Fruit fly (Drosophila melanogaster) whole organism, embryonic: ENCODE measurements around the gene NT1.

Source experiments
- CG10431 ChIP-seq: fragments of 200-800 bp; sonication (Bioruptor generic); optimal IDR thresholded peaks from 3 replicates; lab custom pipeline; 2018; ENCODE audit warnings: missing biosample characterization, mild to moderate bottlenecking, missing genetic modification characterization
- CG10462 ChIP-seq: fragments of 200-800 bp; sonication (Bioruptor generic); optimal IDR thresholded peaks from 2 replicates; lab custom pipeline; 2016; ENCODE audit warnings: missing biosample characterization, missing genetic modification characterization
- CG13287 ChIP-seq: fragments of 200-800 bp; sonication (Bioruptor generic); IDR thresholded peaks from 2 replicates; pipeline ENCODE4 v1.3.6; 2022; ENCODE audit warnings: missing biosample characterization, missing genetic modification characterization; ENCODE audit not compliant: partially characterized antibody
- CG16779 ChIP-seq: fragments of 200-800 bp; sonication (Bioruptor generic); IDR thresholded peaks from 2 replicates; pipeline ENCODE4 v1.3.6; 2022; ENCODE audit warnings: missing biosample characterization, missing genetic modification characterization
- CG17612 ChIP-seq: fragments of 200-800 bp; sonication (Bioruptor generic); IDR thresholded peaks from 2 replicates; pipeline ENCODE4 v1.3.6; 2022; ENCODE audit warnings: missing biosample characterization, missing genetic modification characterization
- CG17829 ChIP-seq: fragments of 200-800 bp; optimal IDR thresholded peaks from 2 replicates; lab custom pipeline; 2019; ENCODE audit warnings: missing biosample characterization, mild to moderate bottlenecking, missing genetic modification characterization, moderate library complexity
- CG32772 ChIP-seq: fragments of 200-800 bp; sonication (Bioruptor generic); IDR thresholded peaks from 2 replicates; pipeline ENCODE4 v1.3.6; 2022; ENCODE audit warnings: missing biosample characterization, missing genetic modification characterization
- CG3281 ChIP-seq: fragments of 200-800 bp; sonication (Bioruptor generic); optimal IDR thresholded peaks from 3 replicates; lab custom pipeline; 2017; ENCODE audit warnings: missing biosample characterization, mild to moderate bottlenecking, missing genetic modification characterization
- CG33213 ChIP-seq: fragments of 200-800 bp; sonication (Bioruptor generic); optimal IDR thresholded peaks from 3 replicates; lab custom pipeline; 2016; ENCODE audit warnings: missing biosample characterization, missing genetic modification characterization
- CG3847 ChIP-seq: fragments of 200-800 bp; sonication (Bioruptor generic); IDR thresholded peaks from 2 replicates; pipeline ENCODE4 v1.3.6; 2022; ENCODE audit warnings: missing biosample characterization, missing genetic modification characterization
- CG4282 ChIP-seq: fragments of 200-800 bp; sonication (Bioruptor generic); optimal IDR thresholded peaks from 2 replicates; lab custom pipeline; 2016; ENCODE audit warnings: missing biosample characterization, missing genetic modification characterization
- CG5953 ChIP-seq: fragments of 200-800 bp; sonication (Bioruptor generic); IDR thresholded peaks from 2 replicates; pipeline ENCODE4 v1.3.6; 2022; ENCODE audit warnings: missing biosample characterization, missing genetic modification characterization
- CG7271 ChIP-seq: fragments of 200-800 bp; sonication (Bioruptor generic); optimal IDR thresholded peaks from 2 replicates; lab custom pipeline; 2018; ENCODE audit warnings: missing biosample characterization, mild to moderate bottlenecking, missing genetic modification characterization, moderate library complexity
- CG7839 ChIP-seq: fragments of 200-800 bp; sonication (Bioruptor generic); optimal IDR thresholded peaks from 3 replicates; lab custom pipeline; 2018; ENCODE audit warnings: missing biosample characterization, mild to moderate bottlenecking, missing genetic modification characterization, moderate library complexity
- CG9797 ChIP-seq: fragments of 200-800 bp; sonication (Bioruptor generic); optimal IDR thresholded peaks from 3 replicates; lab custom pipeline; 2018; ENCODE audit warnings: missing biosample characterization, mild to moderate bottlenecking, missing genetic modification characterization
- Dad ChIP-seq: fragments of 200-800 bp; sonication (Bioruptor generic); optimal IDR thresholded peaks from 3 replicates; lab custom pipeline; 2016; ENCODE audit warnings: missing biosample characterization, missing genetic modification characterization
- Dbx ChIP-seq: fragments of 200-800 bp; sonication (Bioruptor generic); IDR thresholded peaks from 3 replicates; pipeline ENCODE4 v1.3.6; 2022; ENCODE audit warnings: missing biosample characterization, missing genetic modification characterization
- Dek ChIP-seq: fragments of 200-800 bp; sonication (Bioruptor generic); optimal IDR thresholded peaks from 3 replicates; lab custom pipeline; 2019; ENCODE audit warnings: missing biosample characterization, mild to moderate bottlenecking, missing genetic modification characterization, moderate library complexity
- Ets65A ChIP-seq: fragments of 200-800 bp; sonication (Bioruptor generic); peaks from one replicate; lab custom pipeline; 2016; ENCODE audit warnings: missing biosample characterization, missing genetic modification characterization
- Ets97D ChIP-seq: fragments of 200-800 bp; sonication (Bioruptor generic); optimal IDR thresholded peaks from 3 replicates; lab custom pipeline; 2016; ENCODE audit warnings: missing biosample characterization, missing genetic modification characterization
- HmgZ ChIP-seq: fragments of 200-800 bp; sonication (Bioruptor generic); optimal IDR thresholded peaks from 2 replicates; lab custom pipeline; 2018; ENCODE audit warnings: missing biosample characterization, mild to moderate bottlenecking, missing genetic modification characterization
- Hmx ChIP-seq: fragments of 200-800 bp; sonication (Bioruptor generic); optimal IDR thresholded peaks from 2 replicates; lab custom pipeline; 2016; ENCODE audit warnings: missing biosample characterization, missing genetic modification characterization
- NK7.1 ChIP-seq: fragments of 200-800 bp; sonication (Bioruptor generic); optimal IDR thresholded peaks from 3 replicates; lab custom pipeline; 2016; ENCODE audit warnings: missing biosample characterization, missing genetic modification characterization
- Nf-YC ChIP-seq: fragments of 200-800 bp; optimal IDR thresholded peaks from 3 replicates; lab custom pipeline; 2019; ENCODE audit warnings: missing biosample characterization, mild to moderate bottlenecking, missing genetic modification characterization, moderate library complexity
- Side ChIP-seq: fragments of 200-800 bp; sonication (Bioruptor generic); optimal IDR thresholded peaks from 2 replicates; lab custom pipeline; 2016; ENCODE audit warnings: missing biosample characterization, missing genetic modification characterization
- Stat92E ChIP-seq, 3 experiments: fragments of >200 bp in 2 of 3; fragments of 200-800 bp in 1 of 3; sonication (Bioruptor generic) in 1 of 3; optimal IDR thresholded peaks; 2 replicates each; lab custom pipeline; 2017 to 2019; ENCODE audit warnings: missing biosample characterization in 3 of 3, missing genetic modification characterization in 3 of 3, mild to moderate bottlenecking in 1 of 3, moderate library complexity in 1 of 3
- Tbp ChIP-seq: fragments of >200 bp; optimal IDR thresholded peaks from 2 replicates; lab custom pipeline; 2018; ENCODE audit warnings: missing biosample characterization, missing genetic modification characterization
- ac ChIP-seq: fragments of 200-800 bp; sonication (Bioruptor generic); optimal IDR thresholded peaks from 3 replicates; lab custom pipeline; 2017; ENCODE audit warnings: missing biosample characterization, mild to moderate bottlenecking, missing genetic modification characterization
- bowl ChIP-seq: fragments of 200-800 bp; sonication (Bioruptor generic); IDR thresholded peaks from 2 replicates; pipeline ENCODE4 v1.3.6; 2022; ENCODE audit warnings: missing biosample characterization, missing genetic modification characterization
- cato ChIP-seq: fragments of 200-800 bp; sonication (Bioruptor generic); optimal IDR thresholded peaks from 2 replicates; lab custom pipeline; 2016; ENCODE audit warnings: missing biosample characterization, missing genetic modification characterization, borderline replicate concordance
- chn ChIP-seq: fragments of 200-800 bp; sonication (Bioruptor generic); optimal IDR thresholded peaks from 2 replicates; lab custom pipeline; 2016; ENCODE audit warnings: missing biosample characterization, missing genetic modification characterization
- danr ChIP-seq: fragments of 200-800 bp; sonication (Bioruptor generic); IDR thresholded peaks from 2 replicates; pipeline ENCODE4 v1.3.6; 2022; ENCODE audit warnings: missing biosample characterization, missing genetic modification characterization
- dimm ChIP-seq: fragments of 200-800 bp; sonication (Bioruptor generic); IDR thresholded peaks from 2 replicates; pipeline ENCODE4 v1.3.6; 2022; ENCODE audit warnings: missing biosample characterization, missing genetic modification characterization
- dysf ChIP-seq: fragments of 200-800 bp; sonication (Bioruptor generic); IDR thresholded peaks from 3 replicates; pipeline ENCODE4 v1.3.6; 2022; ENCODE audit warnings: missing biosample characterization, missing genetic modification characterization
- en ChIP-seq: fragments of 200-800 bp; sonication (Bioruptor generic); optimal IDR thresholded peaks from 2 replicates; lab custom pipeline; 2016; ENCODE audit warnings: missing biosample characterization, missing genetic modification characterization
- fd102C ChIP-seq: fragments of 200-800 bp; sonication (Bioruptor generic); optimal IDR thresholded peaks from 2 replicates; lab custom pipeline; 2018; ENCODE audit warnings: missing biosample characterization, mild to moderate bottlenecking, missing genetic modification characterization, moderate library complexity
- fd96Cb ChIP-seq: fragments of 200-800 bp; sonication (Bioruptor generic); optimal IDR thresholded peaks from 2 replicates; lab custom pipeline; 2018; ENCODE audit warnings: missing biosample characterization, mild to moderate bottlenecking, missing genetic modification characterization, moderate library complexity
- gce ChIP-seq: fragments of 200-800 bp; sonication (Bioruptor generic); IDR thresholded peaks from 3 replicates; pipeline ENCODE4 v1.3.6; 2022; ENCODE audit warnings: missing biosample characterization, missing genetic modification characterization
- gt ChIP-seq: fragments of 200-800 bp; sonication (Bioruptor generic); IDR thresholded peaks from 2 replicates; pipeline ENCODE4 v1.3.6; 2022; ENCODE audit warnings: missing biosample characterization, missing genetic modification characterization
- ind ChIP-seq: fragments of 200-800 bp; sonication (Bioruptor generic); optimal IDR thresholded peaks from 3 replicates; lab custom pipeline; 2016; ENCODE audit warnings: missing biosample characterization, missing genetic modification characterization
- insv ChIP-seq, 2 experiments: fragments of 200-800 bp; sonication (Bioruptor generic); optimal IDR thresholded peaks; 3 replicates each; lab custom pipeline; 2016 to 2018; ENCODE audit warnings: missing biosample characterization in 2 of 2, missing genetic modification characterization in 2 of 2
- jigr1 ChIP-seq: fragments of 200-800 bp; sonication (Bioruptor generic); IDR thresholded peaks from 3 replicates; pipeline ENCODE4 v1.3.6; 2022; ENCODE audit warnings: missing biosample characterization, missing genetic modification characterization
- mld ChIP-seq: fragments of 200-800 bp; sonication (Bioruptor generic); IDR thresholded peaks from 3 replicates; pipeline ENCODE4 v1.3.6; 2022; ENCODE audit warnings: missing biosample characterization, missing genetic modification characterization; ENCODE audit not compliant: partially characterized antibody
- org-1 ChIP-seq: fragments of 200-800 bp; sonication (Bioruptor generic); optimal IDR thresholded peaks from 2 replicates; lab custom pipeline; 2017; ENCODE audit warnings: missing biosample characterization, missing genetic modification characterization
- pb ChIP-seq: fragments of 200-800 bp; sonication (Bioruptor generic); optimal IDR thresholded peaks from 3 replicates; lab custom pipeline; 2016; ENCODE audit warnings: missing biosample characterization, missing genetic modification characterization
- psq ChIP-seq: fragments of 200-800 bp; sonication (Bioruptor generic); optimal IDR thresholded peaks from 2 replicates; lab custom pipeline; 2017; ENCODE audit warnings: missing biosample characterization, missing genetic modification characterization
- sc ChIP-seq, 3 experiments: fragments of >200 bp in 2 of 3; fragments of 200-800 bp in 1 of 3; sonication (Bioruptor generic) in 1 of 3; optimal IDR thresholded peaks; 2 replicates in 2 of 3; 3 replicates in 1 of 3; lab custom pipeline; 2017; ENCODE audit warnings: mild to moderate bottlenecking in 1 of 3, missing biosample characterization in 1 of 3, missing genetic modification characterization in 1 of 3, missing genetic modification reagents in 1 of 3
- scrt ChIP-seq: fragments of 200-800 bp; sonication (Bioruptor generic); optimal IDR thresholded peaks from 2 replicates; lab custom pipeline; 2018; ENCODE audit warnings: missing biosample characterization, mild to moderate bottlenecking, missing genetic modification characterization, moderate library complexity
- sim ChIP-seq: fragments of 200-800 bp; sonication (Bioruptor generic); IDR thresholded peaks from 2 replicates; pipeline ENCODE4 v1.3.6; 2022; ENCODE audit warnings: missing biosample characterization, missing genetic modification characterization
- unc-4 ChIP-seq: fragments of 200-800 bp; sonication (Bioruptor generic); IDR thresholded peaks from 2 replicates; pipeline ENCODE4 v1.3.6; 2022; ENCODE audit warnings: missing biosample characterization, missing genetic modification characterization; ENCODE audit not compliant: partially characterized antibody

Gene NT1

DNA sequence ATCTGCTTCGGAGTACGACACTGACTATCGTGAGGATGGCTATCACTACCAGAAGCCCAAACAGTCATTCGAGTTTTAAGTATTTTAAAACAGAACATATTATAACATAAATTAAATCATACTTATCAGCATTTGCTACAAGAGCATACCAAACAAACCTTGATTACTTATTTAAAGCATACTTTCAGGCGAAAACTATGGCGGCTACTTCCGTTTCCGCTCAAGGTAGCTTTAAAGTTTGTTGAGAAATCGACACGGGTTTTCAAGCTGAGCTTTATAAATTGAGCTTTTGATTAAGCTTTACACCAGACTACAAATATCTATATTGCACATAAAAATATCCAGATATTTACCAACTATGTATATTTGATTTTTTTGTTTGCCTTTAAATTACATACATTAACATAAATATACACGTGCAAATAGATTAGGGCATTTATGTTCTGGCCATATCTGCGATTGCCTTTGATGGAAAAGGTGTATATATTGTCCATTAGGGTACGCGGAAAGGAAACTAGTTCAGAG, 33.2 kb downstream of the NT1 start (continued):
- peak; percentile 94 for TF ChIP-seq CG3281 (GFP tag; lab: Kevin White, UChicago)
- no peak for TF ChIP-seq CG17612 (GFP tag; lab: Robert Waterston, UW)
- TF ChIP-seq cato (GFP tag; lab: Kevin White, UChicago), result peak; percentile 56
- peak; percentile 35; the same call in 1 of the 3 replicates for TF ChIP-seq dysf (GFP tag; lab: Robert Waterston, UW)
- no peak for TF ChIP-seq gt (GFP tag; lab: Robert Waterston, UW)
- peak; percentile 84 for TF ChIP-seq CG10431
- no peak for TF ChIP-seq sc (optimal IDR thresholded peaks at IDR 0.05; lab: Kevin White, UChicago)
- peak; percentile 66 for TF ChIP-seq sc (GFP tag; optimal IDR thresholded peaks at IDR 0.05; lab: Kevin White, UChicago)
- TF ChIP-seq dimm (GFP tag; lab: Robert Waterston, UW), result no peak
- TF ChIP-seq CG7271 (tag; lab: Kevin White, UChicago), result peak; percentile 94
- TF ChIP-seq psq (GFP tag; lab: Kevin White, UChicago), result peak; percentile 1
- peak; percentile 42 for TF ChIP-seq Nf-YC
- TF ChIP-seq scrt (GFP tag; lab: Kevin White, UChicago), result peak; percentile 91
- TF ChIP-seq CG13287, result peak; percentile 29; the same call in 1 of the 2 replicates
- peak; percentile 44 for TF ChIP-seq Dek
- no peak for TF ChIP-seq unc-4 (GFP tag; lab: Robert Waterston, UW)
- TF ChIP-seq sim (GFP tag; lab: Robert Waterston, UW), result 0 out of 2 replicates have a peak, but pooled peaks have one; percentile 49
- peak; percentile 81 for TF ChIP-seq CG5953 (GFP tag; lab: Robert Waterston, UW)
- TF ChIP-seq fd96Cb (tag; lab: Kevin White, UChicago), result peak; percentile 14
- TF ChIP-seq Dad, result peak; percentile 59
- no peak for TF ChIP-seq CG4282 (GFP tag; lab: Kevin White, UChicago)
- 0 out of 3 replicates have a peak, but pooled peaks have one; percentile 50 for TF ChIP-seq Dbx
- peak; percentile 74 for TF ChIP-seq Side (GFP tag; lab: Kevin White, UChicago)
- peak; percentile 42; the same call in 1 of the 2 replicates for TF ChIP-seq bowl
- no peak for TF ChIP-seq CG17829
- 0 out of 2 replicates have a peak, but pooled peaks have one; percentile 11 for TF ChIP-seq CG32772 (GFP tag; lab: Robert Waterston, UW)
- no peak for TF ChIP-seq jigr1
- peak; percentile 86 for TF ChIP-seq CG33213 (GFP tag; lab: Kevin White, UChicago)
- peak; percentile 74 for TF ChIP-seq NK7.1
- TF ChIP-seq Ets97D, result peak; percentile 98
- TF ChIP-seq ac, result no peak
- 0 out of 2 replicates have a peak, but pooled peaks have one; percentile 34 for TF ChIP-seq CG16779 (GFP tag; lab: Robert Waterston, UW)
- TF ChIP-seq pb (GFP tag; lab: Kevin White, UChicago), result peak; percentile 63
- TF ChIP-seq CG3847 (GFP tag; lab: Robert Waterston, UW), result 0 out of 2 replicates have a peak, but pooled peaks have one; percentile 12
- peak; percentile 67 for TF ChIP-seq CG7839 (tag; lab: Kevin White, UChicago)
- TF ChIP-seq Hmx (GFP tag; lab: Kevin White, UChicago), result no peak
- TF ChIP-seq gce (GFP tag; lab: Robert Waterston, UW), result peak; percentile 89; the same call in 2 of the 3 replicates
- TF ChIP-seq ind (GFP tag; lab: Kevin White, UChicago), result peak; percentile 37
- TF ChIP-seq CG9797 (GFP tag; lab: Kevin White, UChicago), result no peak
- peak; percentile 50 for TF ChIP-seq chn (GFP tag; lab: Kevin White, UChicago)
- peak in 1 of 2 experiments; percentile 74 for TF ChIP-seq insv (GFP tag; optimal IDR thresholded peaks at IDR 0.05; lab: Kevin White, UChicago)
- TF ChIP-seq en (GFP tag; lab: Kevin White, UChicago), result peak; percentile 45
- no peak for TF ChIP-seq mld (GFP tag; lab: Robert Waterston, UW)
- peak; percentile 4 for TF ChIP-seq CG10462
- TF ChIP-seq Ets65A (GFP tag; lab: Kevin White, UChicago), result no peak
- peak; percentile 64 for TF ChIP-seq fd102C (GFP tag; lab: Kevin White, UChicago)
- TF ChIP-seq org-1 (GFP tag; lab: Kevin White, UChicago), result peak; percentile 76
- TF ChIP-seq Stat92E (GFP tag; optimal IDR thresholded peaks at IDR 0.05; lab: Kevin White, UChicago), result no peak
- peak; percentile 82 for TF ChIP-seq HmgZ (tag; lab: Kevin White, UChicago)
- no peak for TF ChIP-seq Tbp (GFP tag; lab: Kevin White, UChicago)
- TF ChIP-seq danr, result no peak
